Worm (Caenorhabditis elegans) whole organism, early embryonic: ENCODE data around the gene E02C12.10.

Experiments
- ceh-13 ChIP-seq: fragments of 200-800 bp; sonication (Bioruptor generic); optimal IDR thresholded peaks from 2 replicates; lab custom pipeline; 2018; ENCODE audit warnings: mild to moderate bottlenecking, missing genetic modification characterization, missing compliant biosample characterization
- hnd-1 ChIP-seq: sonication (generic microtip); optimal IDR thresholded peaks from 2 replicates; lab custom pipeline; 2016; ENCODE audit warnings: missing genetic modification characterization, missing compliant biosample characterization

- TF ChIP-seq ceh-13 = no peak
- no peak for TF ChIP-seq hnd-1 (tag; lab: Kevin White, UChicago)
These were observed 36.3 kb upstream of the E02C12.10 start, which contains the start of gene F36D4.4 for ce11 chrV:9414516-9414915.
